Fruit fly (Drosophila melanogaster) whole organism, embryonic: Measurements from ENCODE around the gene tj.

Experiments used
- CG17912 ChIP-seq: fragments of 200-800 bp; sonication (Bioruptor generic); optimal IDR thresholded peaks from 2 replicates; lab custom pipeline; 2018; ENCODE audit warnings: missing biosample characterization, mild to moderate bottlenecking, missing genetic modification characterization
- CG3726 ChIP-seq: fragments of 200-800 bp; sonication (Bioruptor generic); IDR thresholded peaks from 3 replicates; pipeline ENCODE4, ENCODE4 v1.3.6; 2022; ENCODE audit warnings: missing biosample characterization, missing genetic modification characterization
- CG5180 ChIP-seq: fragments of 200-800 bp; sonication (Bioruptor generic); optimal IDR thresholded peaks from 3 replicates; lab custom pipeline; 2017; ENCODE audit warnings: missing biosample characterization, missing genetic modification characterization, mild to moderate bottlenecking, moderate library complexity, missing genetic modification reagents
- D ChIP-seq, 2 experiments: fragments of 200-800 bp in 1 of 2; fragments of >200 bp in 1 of 2; sonication (Bioruptor generic) in 1 of 2; optimal IDR thresholded peaks; 2 replicates in 1 of 2; 3 replicates in 1 of 2; lab custom pipeline; 2017; ENCODE audit warnings: mild to moderate bottlenecking in 1 of 2, missing biosample characterization in 1 of 2, missing genetic modification characterization in 1 of 2, missing genetic modification reagents in 1 of 2
- H15 ChIP-seq: fragments of 200-800 bp; sonication (Bioruptor generic); IDR thresholded peaks from 3 replicates; pipeline ENCODE4 v1.3.6; 2022; ENCODE audit warnings: missing biosample characterization, missing genetic modification characterization
- HLH4C ChIP-seq: fragments of 200-800 bp; sonication (Bioruptor generic); IDR thresholded peaks from 3 replicates; pipeline ENCODE4 v1.3.6; 2022; ENCODE audit warnings: missing biosample characterization, missing genetic modification characterization; ENCODE audit not compliant: partially characterized antibody
- Poxn ChIP-seq: fragments of 200-800 bp; sonication (Bioruptor generic); IDR thresholded peaks from 2 replicates; pipeline ENCODE4 v1.3.6; 2022; ENCODE audit warnings: missing biosample characterization, missing genetic modification characterization
- Six4 ChIP-seq: fragments of 200-800 bp; sonication (Bioruptor generic); optimal IDR thresholded peaks from 2 replicates; lab custom pipeline; 2016; ENCODE audit warnings: missing biosample characterization, missing genetic modification characterization
- bsh ChIP-seq, 2 experiments: fragments of 200-800 bp; sonication (Bioruptor generic); optimal IDR thresholded peaks; 2 replicates each; lab custom pipeline; 2017 to 2018; ENCODE audit warnings: mild to moderate bottlenecking in 2 of 2, missing biosample characterization in 2 of 2, missing genetic modification characterization in 2 of 2, moderate library complexity in 1 of 2
- disco-r ChIP-seq: fragments of 200-800 bp; sonication (Bioruptor generic); optimal IDR thresholded peaks from 2 replicates; lab custom pipeline; 2016; ENCODE audit warnings: missing biosample characterization, missing genetic modification characterization
- jigr1 ChIP-seq: fragments of 200-800 bp; sonication (Bioruptor generic); IDR thresholded peaks from 3 replicates; pipeline ENCODE4 v1.3.6; 2022; ENCODE audit warnings: missing biosample characterization, missing genetic modification characterization
- lola ChIP-seq, 3 experiments: fragments of >200 bp in 2 of 3; fragments of 200-800 bp in 1 of 3; sonication (Bioruptor generic) in 1 of 3; optimal IDR thresholded peaks; 2 replicates each; lab custom pipeline; 2017 to 2019; ENCODE audit warnings: missing biosample characterization in 3 of 3, missing genetic modification characterization in 3 of 3, mild to moderate bottlenecking in 1 of 3, moderate library complexity in 1 of 3
- oc ChIP-seq: fragments of 200-800 bp; sonication (Bioruptor generic); optimal IDR thresholded peaks from 2 replicates; lab custom pipeline; 2018; ENCODE audit warnings: missing biosample characterization, mild to moderate bottlenecking, missing genetic modification characterization, moderate library complexity

dm6 chr2L:19462898-19463297 lies 1.2 kb upstream of the tj start:
- TF ChIP-seq bsh (GFP tag; optimal IDR thresholded peaks at IDR 0.05; lab: Kevin White, UChicago) (no peak), CG5180 (GFP tag; lab: Kevin White, UChicago) (no peak), Poxn (no peak), H15 (no peak), jigr1 (GFP tag; lab: Robert Waterston, UW) (no peak), oc (tag; lab: Kevin White, UChicago) (no peak), disco-r (GFP tag; lab: Kevin White, UChicago) (no peak), lola (GFP tag; optimal IDR thresholded peaks at IDR 0.05; lab: Kevin White, UChicago) (no peak), D (optimal IDR thresholded peaks at IDR 0.05; lab: Kevin White, UChicago) (no peak), D (GFP tag; optimal IDR thresholded peaks at IDR 0.05; lab: Kevin White, UChicago) (no peak), Six4 (GFP tag; lab: Kevin White, UChicago) (no peak), CG3726 (no peak), CG17912 (GFP tag; lab: Kevin White, UChicago) (no peak), HLH4C (GFP tag; lab: Robert Waterston, UW) (no peak)
